Worm (Caenorhabditis elegans) whole organism, L4 larva: Measurements from ENCODE around the gene nfyc-1.
A peak's percentile ranks its signal among the peaks of the same experiment; 100 is the strongest.

Experiments
- F44E2.7 ChIP-seq: fragments of 200-800 bp; sonication (Bioruptor generic); IDR thresholded peaks from 2 replicates; pipeline ENCODE4 v2.1.2; 2022; ENCODE audit warnings: missing genetic modification characterization, missing compliant biosample characterization
- T26A8.4 ChIP-seq: fragments of 200-800 bp; sonication (Bioruptor generic); IDR thresholded peaks from 2 replicates; pipeline ENCODE4 v1.3.6; 2022; ENCODE audit warnings: missing genetic modification characterization, missing compliant biosample characterization
- aha-1 ChIP-seq: fragments of 150-350 bp; peaks from one replicate; lab custom pipeline; 2014; ENCODE audit warnings: missing biosample characterization, missing genetic modification characterization
- attf-4 ChIP-seq: sonication (generic microtip); optimal IDR thresholded peaks from 3 replicates; lab custom pipeline; 2017; ENCODE audit warnings: missing biosample characterization, missing genetic modification characterization
- ceh-32 ChIP-seq: sonication (generic microtip); optimal IDR thresholded peaks from 2 replicates; lab custom pipeline; 2016; ENCODE audit warnings: mild to moderate bottlenecking, missing genetic modification characterization, missing compliant biosample characterization; ENCODE audit not compliant: poor library complexity
- daf-19 ChIP-seq: fragments of 200-800 bp; sonication (Bioruptor generic); conservative IDR thresholded peaks from 2 replicates; pipeline ENCODE4 v1.3.6; 2022; ENCODE audit warnings: missing genetic modification characterization, missing compliant biosample characterization
- dmd-6 ChIP-seq: fragments of 200-800 bp; sonication (Bioruptor generic); IDR thresholded peaks from 2 replicates; pipeline ENCODE4 v1.3.6; 2022; ENCODE audit warnings: missing genetic modification reagents, missing genetic modification characterization, missing compliant biosample characterization
- dmd-8 ChIP-seq: fragments of 200-800 bp; sonication (Bioruptor generic); IDR thresholded peaks from 2 replicates; pipeline ENCODE4 v1.3.6; 2022; ENCODE audit warnings: missing genetic modification characterization, missing compliant biosample characterization
- egl-43 ChIP-seq: fragments of 200-800 bp; sonication (Bioruptor generic); IDR thresholded peaks from 2 replicates; pipeline ENCODE4 v1.3.6; 2022; ENCODE audit warnings: missing genetic modification reagents, missing genetic modification characterization, missing compliant biosample characterization
- fkh-10 ChIP-seq: fragments of 150-350 bp; optimal IDR thresholded peaks from 2 replicates; lab custom pipeline; 2014; ENCODE audit warnings: missing biosample characterization, missing genetic modification reagents, missing genetic modification characterization
- fos-1 ChIP-seq: fragments of 150-350 bp; optimal IDR thresholded peaks from 2 replicates; lab custom pipeline; 2014; ENCODE audit warnings: missing biosample characterization, missing genetic modification characterization
- gei-8 ChIP-seq: fragments of 200-800 bp; sonication (Bioruptor generic); optimal IDR thresholded peaks from 2 replicates; lab custom pipeline; 2018; ENCODE audit warnings: mild to moderate bottlenecking, missing genetic modification characterization, missing compliant biosample characterization
- hlh-11 ChIP-seq: fragments of 200-800 bp; sonication (Bioruptor generic); optimal IDR thresholded peaks from 2 replicates; lab custom pipeline; 2018; ENCODE audit warnings: mild to moderate bottlenecking, missing genetic modification characterization, missing compliant biosample characterization
- hlh-30 ChIP-seq: sonication (generic microtip); optimal IDR thresholded peaks from 2 replicates; lab custom pipeline; 2017; ENCODE audit warnings: antibody characterized with exemption, mild to moderate bottlenecking, missing genetic modification characterization, missing compliant biosample characterization; ENCODE audit not compliant: insufficient read depth
- lim-7 ChIP-seq: fragments of 200-800 bp; sonication (Bioruptor generic); IDR thresholded peaks from 2 replicates; pipeline ENCODE4 v1.3.6; 2022; ENCODE audit warnings: missing genetic modification characterization, missing compliant biosample characterization
- lin-29 ChIP-seq: fragments of 200-800 bp; sonication (Bioruptor generic); IDR thresholded peaks from 2 replicates; pipeline ENCODE4 v1.3.6; 2022; ENCODE audit warnings: missing genetic modification reagents, missing genetic modification characterization, missing compliant biosample characterization
- lsy-2 ChIP-seq, 2 experiments: fragments of 150-350 bp in 1 of 2; sonication (generic microtip) in 1 of 2; optimal IDR thresholded peaks; 2 replicates each; lab custom pipeline; 2014 to 2017; ENCODE audit warnings: missing biosample characterization in 2 of 2, missing genetic modification characterization in 2 of 2
- madf-5 ChIP-seq, 2 experiments: fragments of 200-800 bp; sonication (Bioruptor generic); IDR thresholded peaks; 2 replicates each; pipeline ENCODE4 v1.3.6; 2022; ENCODE audit warnings: missing compliant biosample characterization in 2 of 2, missing genetic modification characterization in 2 of 2
- madf-9 ChIP-seq: fragments of 200-800 bp; sonication (Bioruptor generic); conservative IDR thresholded peaks from 2 replicates; pipeline ENCODE4 v1.3.6; 2022; ENCODE audit warnings: missing genetic modification reagents, missing genetic modification characterization, missing compliant biosample characterization
- mdl-1 ChIP-seq, 2 experiments: fragments of 150-350 bp in 1 of 2; sonication (generic microtip) in 1 of 2; optimal IDR thresholded peaks; 2 replicates each; lab custom pipeline; 2014 to 2017; ENCODE audit warnings: missing biosample characterization in 2 of 2, missing genetic modification characterization in 2 of 2
- mep-1 ChIP-seq: fragments of 150-350 bp; sonication (generic microtip); optimal IDR thresholded peaks from 3 replicates; lab custom pipeline; 2014; ENCODE audit warnings: missing biosample characterization, missing genetic modification characterization
- nhr-111 ChIP-seq: fragments of 200-800 bp; sonication (Bioruptor generic); optimal IDR thresholded peaks from 2 replicates; lab custom pipeline; 2018; ENCODE audit warnings: mild to moderate bottlenecking, missing genetic modification characterization, missing compliant biosample characterization
- nhr-28 ChIP-seq: fragments of 150-350 bp; optimal IDR thresholded peaks from 2 replicates; lab custom pipeline; 2014; ENCODE audit warnings: missing biosample characterization, missing genetic modification characterization
- nhr-48 ChIP-seq: sonication (generic microtip); optimal IDR thresholded peaks from 2 replicates; lab custom pipeline; 2016; ENCODE audit warnings: mild to moderate bottlenecking, missing genetic modification characterization, missing compliant biosample characterization
- nhr-77 ChIP-seq: fragments of 150-350 bp; optimal IDR thresholded peaks from 2 replicates; lab custom pipeline; 2014; ENCODE audit warnings: missing biosample characterization, missing genetic modification characterization
- pha-4 ChIP-seq, 2 experiments: fragments of 150-350 bp in 1 of 2; fragments of 200-800 bp in 1 of 2; sonication (Bioruptor generic) in 1 of 2; IDR thresholded peaks in 1 of 2; optimal IDR thresholded peaks in 1 of 2; 2 replicates each; pipeline versions ENCODE4 v1.3.6 to Lab custom; 2014 to 2022; ENCODE audit warnings: missing genetic modification characterization in 2 of 2, missing genetic modification reagents in 2 of 2, missing biosample characterization in 1 of 2, missing compliant biosample characterization in 1 of 2
- php-3 ChIP-seq: fragments of 200-800 bp; sonication (Bioruptor generic); IDR thresholded peaks from 2 replicates; pipeline ENCODE4 v1.3.6; 2022; ENCODE audit warnings: missing genetic modification reagents, missing genetic modification characterization, missing compliant biosample characterization
- rbr-2 ChIP-seq: sonication (generic microtip); optimal IDR thresholded peaks from 2 replicates; lab custom pipeline; 2016; ENCODE audit warnings: missing genotype, missing genetic modification characterization, missing compliant biosample characterization
- sdz-12 ChIP-seq: fragments of 200-800 bp; sonication (Bioruptor generic); optimal IDR thresholded peaks from 2 replicates; lab custom pipeline; 2018; ENCODE audit warnings: mild to moderate bottlenecking, missing genetic modification characterization, missing compliant biosample characterization
- skn-1 ChIP-seq: fragments of 150-350 bp; optimal IDR thresholded peaks from 2 replicates; lab custom pipeline; 2014; ENCODE audit warnings: missing biosample characterization, missing genetic modification characterization
- unc-39 ChIP-seq: sonication (generic microtip); optimal IDR thresholded peaks from 2 replicates; lab custom pipeline; 2017; ENCODE audit warnings: missing biosample characterization, missing genetic modification characterization
- unc-62 ChIP-seq, 3 experiments: fragments of 150-350 bp in 1 of 3; sonication (generic microtip); optimal IDR thresholded peaks in 2 of 3; peaks in 1 of 3; 1 replicate in 1 of 3; 2 replicates in 2 of 3; lab custom pipeline; 2014 to 2017; ENCODE audit warnings: missing biosample characterization in 3 of 3, missing genetic modification characterization in 3 of 3, missing genetic modification reagents in 3 of 3, missing genotype in 1 of 3
- zip-11 ChIP-seq: fragments of 200-800 bp; sonication (Bioruptor generic); IDR thresholded peaks from 2 replicates; pipeline ENCODE4 v1.3.6; 2022; ENCODE audit warnings: missing genetic modification characterization, missing compliant biosample characterization
- ztf-11 ChIP-seq: fragments of 150-350 bp; optimal IDR thresholded peaks from 2 replicates; lab custom pipeline; 2014; ENCODE audit warnings: missing biosample characterization, missing genetic modification characterization

The nfyc-1 gene

ce11 chrII:57370-57769 is 13.7 kb downstream of the nfyc-1 start, which contains the start of gene ascc-1:
TSS of gene ascc-1 (plus strand) at chrII:57670.
- no peak for TF ChIP-seq php-3 (GFP tag; lab: Robert Waterston, UW)

- TF ChIP-seq rbr-2 (tag; lab: Kevin White, UChicago) (no peak), unc-62 (GFP tag; optimal IDR thresholded peaks at IDR 0.05 in 1 of 2; lab: Kevin White, UChicago) (peak in 1 of 2 experiments; percentile 78), unc-62 (tag; optimal IDR thresholded peaks at IDR 0.05; lab: Kevin White, UChicago) (no peak), php-3 (GFP tag; lab: Robert Waterston, UW) (no peak), dmd-6 (0 out of 2 replicates have a peak, but pooled peaks have one; percentile 3), dmd-8 (0 out of 2 replicates have a peak, but pooled peaks have one; percentile 9)
Measured at ce11 chrII:57873-58272, 14.2 kb downstream of the nfyc-1 start.

- TF ChIP-seq pha-4 (GFP tag; IDR thresholded peaks at IDR 0.05; lab: Robert Waterston, UW) = no peak
- no peak for TF ChIP-seq pha-4 (tag; optimal IDR thresholded peaks at IDR 0.05; lab: Kevin White, UChicago)
- TF ChIP-seq nhr-111 (GFP tag; lab: Kevin White, UChicago) = no peak
- TF ChIP-seq fkh-10 (GFP tag; lab: Kevin White, UChicago) = no peak
- TF ChIP-seq unc-39 (tag; lab: Kevin White, UChicago) = no peak
- peak; percentile 22 for TF ChIP-seq hlh-11 (tag; lab: Kevin White, UChicago)
- no peak for TF ChIP-seq mep-1
- TF ChIP-seq rbr-2 (tag; lab: Kevin White, UChicago) = no peak
- no peak for TF ChIP-seq nhr-48 (tag; lab: Kevin White, UChicago)
- no peak for TF ChIP-seq gei-8 (GFP tag; lab: Kevin White, UChicago)
- peak; percentile 47 for TF ChIP-seq hlh-30 (tag; lab: Kevin White, UChicago)
- no peak for TF ChIP-seq nhr-77 (tag; lab: Kevin White, UChicago)
- TF ChIP-seq madf-9 (GFP tag; lab: Robert Waterston, UW) = no peak
- TF ChIP-seq nhr-28 = peak; percentile 26
- TF ChIP-seq fos-1 (tag; lab: Kevin White, UChicago) = no peak
- TF ChIP-seq F44E2.7 (GFP tag; lab: Robert Waterston, UW) = no peak
- TF ChIP-seq mdl-1 (tag; optimal IDR thresholded peaks at IDR 0.05; lab: Kevin White, UChicago) = no peak
- TF ChIP-seq ztf-11 (tag; lab: Kevin White, UChicago) = no peak
- TF ChIP-seq lin-29 = no peak
- TF ChIP-seq madf-5 (GFP tag; IDR thresholded peaks at IDR 0.05; lab: Robert Waterston, UW) = no peak
- TF ChIP-seq attf-4 (tag; lab: Kevin White, UChicago) = no peak
Measured at ce11 chrII:60049-60448, 16.3 kb downstream of the nfyc-1 start.

ce11 chrII:61013-61412 is 17.3 kb downstream of the nfyc-1 start, which contains the start of gene C23H3.2:
TSS of gene C23H3.2 (plus strand) at chrII:61313.
- TF ChIP-seq daf-19 = no peak
- TF ChIP-seq madf-5 (GFP tag; IDR thresholded peaks at IDR 0.05; lab: Robert Waterston, UW) = no peak
- no peak for TF ChIP-seq lim-7 (GFP tag; lab: Robert Waterston, UW)
- TF ChIP-seq T26A8.4 (GFP tag; lab: Robert Waterston, UW) = no peak
- no peak for TF ChIP-seq gei-8 (GFP tag; lab: Kevin White, UChicago)
- TF ChIP-seq skn-1 (tag; lab: Kevin White, UChicago) = no peak
- no peak for TF ChIP-seq egl-43
- TF ChIP-seq aha-1 (tag; lab: Kevin White, UChicago) = no peak
- TF ChIP-seq unc-39 (tag; lab: Kevin White, UChicago) = no peak
- no peak for TF ChIP-seq lsy-2 (tag; optimal IDR thresholded peaks at IDR 0.05; lab: Kevin White, UChicago)
- no peak for TF ChIP-seq sdz-12
- TF ChIP-seq zip-11 (GFP tag; lab: Robert Waterston, UW) = no peak
- TF ChIP-seq ceh-32 (tag; lab: Kevin White, UChicago) = no peak
- TF ChIP-seq, all 104 proteins: peak for 0
